Fruit fly (Drosophila melanogaster) whole organism, embryonic: ENCODE data around the gene CG17109.

Source experiments
- Asciz ChIP-seq: fragments of 200-800 bp; sonication (Bioruptor generic); optimal IDR thresholded peaks from 2 replicates; lab custom pipeline; 2017; ENCODE audit warnings: missing biosample characterization, mild to moderate bottlenecking, missing genetic modification characterization, missing genetic modification reagents
- BEAF-32 ChIP-seq: fragments of 200-800 bp; sonication (Bioruptor generic); optimal IDR thresholded peaks from 3 replicates; lab custom pipeline; 2017; ENCODE audit warnings: missing biosample characterization, missing genetic modification characterization, mild to moderate bottlenecking, moderate library complexity, missing genetic modification reagents
- CG10209 ChIP-seq: fragments of 200-800 bp; sonication (Bioruptor generic); optimal IDR thresholded peaks from 3 replicates; lab custom pipeline; 2017; ENCODE audit warnings: missing biosample characterization, mild to moderate bottlenecking, missing genetic modification characterization, missing genetic modification reagents
- CG10431 ChIP-seq: fragments of 200-800 bp; sonication (Bioruptor generic); optimal IDR thresholded peaks from 3 replicates; lab custom pipeline; 2018; ENCODE audit warnings: missing biosample characterization, mild to moderate bottlenecking, missing genetic modification characterization
- CG10959 ChIP-seq: fragments of 200-800 bp; sonication (Bioruptor generic); IDR thresholded peaks from 2 replicates; pipeline ENCODE4 v1.3.6; 2022; ENCODE audit warnings: missing biosample characterization, missing genetic modification characterization
- CG11456 ChIP-seq: fragments of 200-800 bp; sonication (Bioruptor generic); IDR thresholded peaks from 3 replicates; pipeline ENCODE4 v1.3.6; 2022; ENCODE audit warnings: missing biosample characterization, missing genetic modification characterization
- CG11560 ChIP-seq: fragments of 200-800 bp; sonication (Bioruptor generic); IDR thresholded peaks from 3 replicates; pipeline ENCODE4 v1.3.6; 2022; ENCODE audit warnings: missing biosample characterization, missing genetic modification characterization
- CG13424 ChIP-seq: fragments of 200-800 bp; sonication (Bioruptor generic); optimal IDR thresholded peaks from 2 replicates; lab custom pipeline; 2019; ENCODE audit warnings: missing biosample characterization, mild to moderate bottlenecking, missing genetic modification characterization, moderate library complexity
- CG14860 ChIP-seq: fragments of 200-800 bp; sonication (Bioruptor generic); IDR thresholded peaks from 3 replicates; pipeline ENCODE4 v1.3.6; 2022; ENCODE audit warnings: missing biosample characterization, missing genetic modification characterization; ENCODE audit not compliant: partially characterized antibody
- CG15269 ChIP-seq: fragments of 200-800 bp; sonication (Bioruptor generic); optimal IDR thresholded peaks from 2 replicates; lab custom pipeline; 2018; ENCODE audit warnings: missing biosample characterization, mild to moderate bottlenecking, missing genetic modification characterization, moderate library complexity
- CG1529 ChIP-seq: fragments of 200-800 bp; sonication (Bioruptor generic); optimal IDR thresholded peaks from 3 replicates; lab custom pipeline; 2018; ENCODE audit warnings: missing biosample characterization, missing genetic modification characterization
- CG15601 ChIP-seq: fragments of 200-800 bp; sonication (Bioruptor generic); optimal IDR thresholded peaks from 3 replicates; lab custom pipeline; 2019; ENCODE audit warnings: missing biosample characterization, mild to moderate bottlenecking, missing genetic modification characterization, moderate library complexity
- CG1602 ChIP-seq: fragments of 200-800 bp; sonication (Bioruptor generic); optimal IDR thresholded peaks from 3 replicates; lab custom pipeline; 2016; ENCODE audit warnings: missing biosample characterization, missing genetic modification characterization
- CG18619 ChIP-seq: fragments of 200-800 bp; sonication (Bioruptor generic); optimal IDR thresholded peaks from 3 replicates; lab custom pipeline; 2017; ENCODE audit warnings: missing biosample characterization, mild to moderate bottlenecking, missing genetic modification characterization
- CG30403 ChIP-seq: fragments of 200-800 bp; sonication (Bioruptor generic); optimal IDR thresholded peaks from 3 replicates; lab custom pipeline; 2016; ENCODE audit warnings: missing biosample characterization, missing genetic modification characterization
- CG3065 ChIP-seq: fragments of 200-800 bp; sonication (Bioruptor generic); optimal IDR thresholded peaks from 2 replicates; lab custom pipeline; 2016; ENCODE audit warnings: missing biosample characterization, missing genetic modification characterization
- CG32772 ChIP-seq: fragments of 200-800 bp; sonication (Bioruptor generic); IDR thresholded peaks from 2 replicates; pipeline ENCODE4 v1.3.6; 2022; ENCODE audit warnings: missing biosample characterization, missing genetic modification characterization
- CG3995 ChIP-seq: fragments of 200-800 bp; sonication (Bioruptor generic); optimal IDR thresholded peaks from 3 replicates; lab custom pipeline; 2016; ENCODE audit warnings: missing biosample characterization, missing genetic modification characterization
- CG4617 ChIP-seq: fragments of 200-800 bp; sonication (Bioruptor generic); optimal IDR thresholded peaks from 3 replicates; lab custom pipeline; 2016; ENCODE audit warnings: missing biosample characterization, missing genetic modification characterization, borderline replicate concordance
- CG6854 ChIP-seq: fragments of 200-800 bp; sonication (Bioruptor generic); optimal IDR thresholded peaks from 3 replicates; lab custom pipeline; 2017; ENCODE audit warnings: missing biosample characterization, mild to moderate bottlenecking, missing genetic modification characterization
- CrebB ChIP-seq: fragments of 200-800 bp; sonication (Bioruptor generic); optimal IDR thresholded peaks from 3 replicates; lab custom pipeline; 2018; ENCODE audit warnings: missing biosample characterization, mild to moderate bottlenecking, missing genetic modification characterization
- D19A ChIP-seq: fragments of 200-800 bp; optimal IDR thresholded peaks from 3 replicates; lab custom pipeline; 2019; ENCODE audit warnings: missing biosample characterization, mild to moderate bottlenecking, missing genetic modification characterization, moderate library complexity
- E2f1 ChIP-seq: fragments of 200-800 bp; sonication (Bioruptor generic); IDR thresholded peaks from 2 replicates; pipeline ENCODE4 v1.3.6; 2022; ENCODE audit warnings: missing biosample characterization, missing genetic modification characterization
- Gsc ChIP-seq: fragments of 200-800 bp; sonication (Bioruptor generic); IDR thresholded peaks from 2 replicates; pipeline ENCODE4 v1.3.6; 2022; ENCODE audit warnings: missing biosample characterization, missing genetic modification characterization
- Gug ChIP-seq: fragments of 200-800 bp; sonication (Bioruptor generic); IDR thresholded peaks from 4 replicates; pipeline ENCODE4 v1.3.6; 2022; ENCODE audit warnings: missing biosample characterization, missing genetic modification characterization
- Hand ChIP-seq: fragments of 200-800 bp; sonication (Bioruptor generic); optimal IDR thresholded peaks from 2 replicates; lab custom pipeline; 2017; ENCODE audit warnings: mild to moderate bottlenecking, missing biosample characterization, missing genetic modification reagents, missing genetic modification characterization
- Hey ChIP-seq: fragments of 200-800 bp; sonication (Bioruptor generic); optimal IDR thresholded peaks from 3 replicates; lab custom pipeline; 2018; ENCODE audit warnings: missing biosample characterization, mild to moderate bottlenecking, missing genetic modification characterization
- NK7.1 ChIP-seq: fragments of 200-800 bp; sonication (Bioruptor generic); optimal IDR thresholded peaks from 3 replicates; lab custom pipeline; 2016; ENCODE audit warnings: missing biosample characterization, missing genetic modification characterization
- Oli ChIP-seq: fragments of 200-800 bp; sonication (Bioruptor generic); optimal IDR thresholded peaks from 2 replicates; lab custom pipeline; 2018; ENCODE audit warnings: missing biosample characterization, mild to moderate bottlenecking, missing genetic modification characterization, moderate library complexity
- Pdp1 ChIP-seq, 2 experiments: fragments of 200-800 bp; sonication (Bioruptor generic); optimal IDR thresholded peaks; 3 replicates each; lab custom pipeline; 2016; ENCODE audit warnings: missing biosample characterization in 2 of 2, missing genetic modification characterization in 2 of 2, mild to moderate bottlenecking in 1 of 2, moderate library complexity in 1 of 2
- Rfx ChIP-seq: fragments of 200-800 bp; sonication (Bioruptor generic); IDR thresholded peaks from 2 replicates; pipeline ENCODE4 v1.3.6; 2022; ENCODE audit warnings: missing biosample characterization, missing genetic modification characterization
- Sox102F ChIP-seq: fragments of 200-800 bp; sonication (Bioruptor generic); optimal IDR thresholded peaks from 2 replicates; lab custom pipeline; 2018; ENCODE audit warnings: missing biosample characterization, mild to moderate bottlenecking, missing genetic modification characterization, moderate library complexity
- ato ChIP-seq: fragments of 200-800 bp; sonication (Bioruptor generic); IDR thresholded peaks from 2 replicates; pipeline ENCODE4 v1.3.6; 2022; ENCODE audit warnings: missing biosample characterization, missing genetic modification characterization; ENCODE audit not compliant: partially characterized antibody
- btn ChIP-seq: fragments of 200-800 bp; sonication (Bioruptor generic); optimal IDR thresholded peaks from 2 replicates; lab custom pipeline; 2016; ENCODE audit warnings: missing biosample characterization, missing genetic modification characterization
- chn ChIP-seq: fragments of 200-800 bp; sonication (Bioruptor generic); optimal IDR thresholded peaks from 2 replicates; lab custom pipeline; 2016; ENCODE audit warnings: missing biosample characterization, missing genetic modification characterization
- crp ChIP-seq, 2 experiments: fragments of 200-800 bp; sonication (Bioruptor generic); optimal IDR thresholded peaks; 2 replicates in 1 of 2; 3 replicates in 1 of 2; lab custom pipeline; 2017; ENCODE audit warnings: missing biosample characterization in 2 of 2, missing genetic modification characterization in 2 of 2, mild to moderate bottlenecking in 1 of 2, moderate library complexity in 1 of 2
- dmrt11E ChIP-seq: fragments of 200-800 bp; sonication (Bioruptor generic); optimal IDR thresholded peaks from 3 replicates; lab custom pipeline; 2018; ENCODE audit warnings: missing biosample characterization, mild to moderate bottlenecking, missing genetic modification characterization, moderate library complexity
- exex ChIP-seq: fragments of 200-800 bp; sonication (Bioruptor generic); optimal IDR thresholded peaks from 4 replicates; lab custom pipeline; 2018; ENCODE audit warnings: missing biosample characterization, mild to moderate bottlenecking, missing genetic modification characterization, moderate library complexity
- fd3F ChIP-seq: fragments of 200-800 bp; sonication (Bioruptor generic); optimal IDR thresholded peaks from 2 replicates; lab custom pipeline; 2018; ENCODE audit warnings: missing biosample characterization, mild to moderate bottlenecking, missing genetic modification characterization, moderate library complexity
- fru ChIP-seq: fragments of >200 bp; optimal IDR thresholded peaks from 2 replicates; lab custom pipeline; 2017
- ftz-f1 ChIP-seq: fragments of 200-800 bp; sonication (Bioruptor generic); optimal IDR thresholded peaks from 2 replicates; lab custom pipeline; 2016; ENCODE audit warnings: missing biosample characterization, missing genetic modification characterization
- gce ChIP-seq: fragments of 200-800 bp; sonication (Bioruptor generic); IDR thresholded peaks from 3 replicates; pipeline ENCODE4 v1.3.6; 2022; ENCODE audit warnings: missing biosample characterization, missing genetic modification characterization
- mld ChIP-seq: fragments of 200-800 bp; sonication (Bioruptor generic); IDR thresholded peaks from 3 replicates; pipeline ENCODE4 v1.3.6; 2022; ENCODE audit warnings: missing biosample characterization, missing genetic modification characterization; ENCODE audit not compliant: partially characterized antibody
- otp ChIP-seq: fragments of 200-800 bp; sonication (Bioruptor generic); IDR thresholded peaks from 3 replicates; pipeline ENCODE4, ENCODE4 v1.3.6; 2022; ENCODE audit warnings: missing biosample characterization, missing genetic modification characterization
- pfk ChIP-seq: fragments of 200-800 bp; sonication (Bioruptor generic); optimal IDR thresholded peaks from 2 replicates; lab custom pipeline; 2018; ENCODE audit warnings: missing biosample characterization, mild to moderate bottlenecking, missing genetic modification characterization, moderate library complexity
- slou ChIP-seq: fragments of 200-800 bp; sonication (Bioruptor generic); optimal IDR thresholded peaks from 3 replicates; lab custom pipeline; 2016; ENCODE audit warnings: missing biosample characterization, missing genetic modification characterization
- tap ChIP-seq: fragments of 200-800 bp; optimal IDR thresholded peaks from 3 replicates; lab custom pipeline; 2019; ENCODE audit warnings: missing biosample characterization, mild to moderate bottlenecking, missing genetic modification characterization, moderate library complexity
- tgo ChIP-seq: fragments of 200-800 bp; sonication (Bioruptor generic); IDR thresholded peaks from 3 replicates; pipeline ENCODE4 v1.3.6; 2022; ENCODE audit warnings: missing biosample characterization, missing genetic modification characterization
- wdn ChIP-seq: fragments of 200-800 bp; sonication (Bioruptor generic); IDR thresholded peaks from 2 replicates; pipeline ENCODE4 v1.3.6; 2022; ENCODE audit warnings: missing biosample characterization, missing genetic modification characterization
- yki ChIP-seq: fragments of >200 bp; optimal IDR thresholded peaks from 3 replicates; lab custom pipeline; 2018

The CG17109 gene

DNA sequence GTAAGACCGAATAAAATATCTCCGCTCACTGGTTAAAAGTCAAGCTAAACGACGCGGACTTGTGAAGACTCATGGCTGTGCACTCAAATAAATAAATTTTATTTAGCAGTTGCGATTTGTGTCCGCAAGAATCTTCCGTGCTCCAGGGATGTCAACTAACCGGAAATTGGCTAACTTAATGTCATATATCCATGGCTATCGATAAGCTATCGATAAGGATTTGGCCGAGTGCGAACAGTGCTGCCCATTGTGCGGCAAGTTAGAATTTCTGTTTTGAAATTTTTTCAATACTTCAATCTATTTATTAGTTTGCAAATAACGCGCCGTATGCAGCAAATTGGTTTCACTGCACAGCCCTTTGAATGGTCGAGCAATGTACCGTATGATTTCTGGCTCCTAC lies 41.6 kb upstream of the CG17109 start, which contains the start of gene p53 (continued):
- peak; percentile 71 for TF ChIP-seq CG10209 (GFP tag; lab: Kevin White, UChicago)
- peak; percentile 79 for TF ChIP-seq BEAF-32 (GFP tag; lab: Kevin White, UChicago)
- 0 out of 3 replicates have a peak, but pooled peaks have one; percentile 41 for TF ChIP-seq gce (GFP tag; lab: Robert Waterston, UW)
- TF ChIP-seq CG11560 (tag; lab: Robert Waterston, UW) = no peak; the same call in 2 of the 3 replicates
- peak; percentile 63 for TF ChIP-seq CG14860
- TF ChIP-seq CG1529 (GFP tag; lab: Kevin White, UChicago) = peak; percentile 60
- peak; percentile 50 for TF ChIP-seq fd3F (GFP tag; lab: Kevin White, UChicago)
- no peak for TF ChIP-seq Gsc (GFP tag; lab: Robert Waterston, UW)
- TF ChIP-seq CrebB (tag; lab: Kevin White, UChicago) = peak; percentile 80
- peak; percentile 21 for TF ChIP-seq CG4617
- TF ChIP-seq CG11456 = peak; percentile 86; the same call in 2 of the 3 replicates
- peak; percentile 74 for TF ChIP-seq Asciz
- peak; percentile 57 for TF ChIP-seq CG30403 (GFP tag; lab: Kevin White, UChicago)
- peak in 1 of 2 experiments; percentile 26 for TF ChIP-seq crp (GFP tag; optimal IDR thresholded peaks at IDR 0.05; lab: Kevin White, UChicago)
- peak; percentile 35 for TF ChIP-seq Hand
- TF ChIP-seq D19A = no peak
- no peak for TF ChIP-seq Hey (tag; lab: Kevin White, UChicago)
- TF ChIP-seq pfk = peak; percentile 37
- TF ChIP-seq NK7.1 = peak; percentile 81
- TF ChIP-seq yki (lab: Kevin White, UChicago) = no peak
- TF ChIP-seq CG3995 (GFP tag; lab: Kevin White, UChicago) = peak; percentile 62
- TF ChIP-seq slou = peak; percentile 49
- 0 out of 2 replicates have a peak, but pooled peaks have one; percentile 20 for TF ChIP-seq E2f1 (GFP tag; lab: Robert Waterston, UW)
- peak; percentile 89 for TF ChIP-seq Rfx
- TF ChIP-seq ato (GFP tag; lab: Robert Waterston, UW) = peak; percentile 70
- peak; percentile 76 for TF ChIP-seq otp (GFP tag; lab: Robert Waterston, UW)
- no peak for TF ChIP-seq Gug (GFP tag; lab: Robert Waterston, UW)
- no peak for TF ChIP-seq ftz-f1
- no peak for TF ChIP-seq CG3065 (GFP tag; lab: Kevin White, UChicago)
- peak; percentile 54 for TF ChIP-seq CG15269 (tag; lab: Kevin White, UChicago)
- TF ChIP-seq CG10431 (GFP tag; lab: Kevin White, UChicago) = peak; percentile 32
- TF ChIP-seq mld (GFP tag; lab: Robert Waterston, UW) = no peak
- TF ChIP-seq wdn (GFP tag; lab: Robert Waterston, UW) = peak; percentile 49; the same call in 1 of the 2 replicates
- peak; percentile 32 for TF ChIP-seq exex
- TF ChIP-seq btn (GFP tag; lab: Kevin White, UChicago) = peak; percentile 68
- peak; percentile 33 for TF ChIP-seq CG13424
- peak; percentile 67 for TF ChIP-seq CG15601 (tag; lab: Kevin White, UChicago)
- TF ChIP-seq Pdp1 (GFP tag; optimal IDR thresholded peaks at IDR 0.05; lab: Kevin White, UChicago) = peak; percentile 57 to 59
- peak; percentile 56 for TF ChIP-seq CG6854 (GFP tag; lab: Kevin White, UChicago)
- peak; percentile 65 for TF ChIP-seq chn (GFP tag; lab: Kevin White, UChicago)
- peak; percentile 46 for TF ChIP-seq Oli (tag; lab: Kevin White, UChicago)
- TF ChIP-seq tap = peak; percentile 20
- peak; percentile 62 for TF ChIP-seq dmrt11E
- TF ChIP-seq tgo (GFP tag; lab: Robert Waterston, UW) = peak; percentile 60; the same call in 2 of the 3 replicates
- TF ChIP-seq CG10959 (GFP tag; lab: Robert Waterston, UW) = no peak
- TF ChIP-seq CG18619 (GFP tag; lab: Kevin White, UChicago) = peak; percentile 85
- TF ChIP-seq fru (lab: Kevin White, UChicago) = no peak
- peak; percentile 63; the same call in 1 of the 2 replicates for TF ChIP-seq CG32772
- TF ChIP-seq CG1602 (GFP tag; lab: Kevin White, UChicago) = peak; percentile 2
- peak; percentile 30 for TF ChIP-seq Sox102F
